Worm (Caenorhabditis elegans) whole organism, young adult: ENCODE data around the gene bath-23.
A peak's percentile ranks its signal among the peaks of the same experiment; 100 is the strongest.

Source experiments
- B0035.1 ChIP-seq: sonication (generic microtip); optimal IDR thresholded peaks from 2 replicates; lab custom pipeline; 2016; ENCODE audit warnings: missing genetic modification characterization, mild to moderate bottlenecking, missing compliant biosample characterization, missing genotype, missing genetic modification reagents
- B0261.1 ChIP-seq: sonication (generic microtip); optimal IDR thresholded peaks from 2 replicates; lab custom pipeline; 2016; ENCODE audit warnings: mild to moderate bottlenecking, missing genetic modification characterization, moderate library complexity, missing compliant biosample characterization
- B0336.3 ChIP-seq: fragments of 200-800 bp; sonication (Bioruptor generic); IDR thresholded peaks from 2 replicates; pipeline ENCODE4 v1.3.6; 2022; ENCODE audit warnings: missing genetic modification characterization, missing compliant biosample characterization
- F22D6.2 ChIP-seq: sonication (generic microtip); optimal IDR thresholded peaks from 2 replicates; lab custom pipeline; 2016; ENCODE audit warnings: mild to moderate bottlenecking, missing genetic modification characterization, missing compliant biosample characterization
- F23B12.7 ChIP-seq: sonication (generic microtip); optimal IDR thresholded peaks from 2 replicates; lab custom pipeline; 2017; ENCODE audit warnings: missing genetic modification characterization, mild to moderate bottlenecking, missing compliant biosample characterization, antibody characterized with exemption, moderate library complexity; ENCODE audit not compliant: insufficient read depth
- F52B5.7 ChIP-seq: sonication (generic microtip); optimal IDR thresholded peaks from 2 replicates; lab custom pipeline; 2016; ENCODE audit warnings: mild to moderate bottlenecking, missing genetic modification characterization, missing compliant biosample characterization
- F55B11.4 ChIP-seq: sonication (generic microtip); optimal IDR thresholded peaks from 2 replicates; lab custom pipeline; 2016; ENCODE audit warnings: missing compliant biosample characterization, missing genetic modification characterization, borderline replicate concordance; ENCODE audit not compliant: insufficient read depth
- F57C9.4 ChIP-seq: sonication (generic microtip); optimal IDR thresholded peaks from 2 replicates; lab custom pipeline; 2017; ENCODE audit warnings: mild to moderate bottlenecking, missing genetic modification characterization, missing compliant biosample characterization
- K11D2.4 ChIP-seq: fragments of 200-800 bp; sonication (Bioruptor generic); IDR thresholded peaks from 2 replicates; pipeline ENCODE4 v1.3.6; 2022; ENCODE audit warnings: missing genetic modification reagents, missing genetic modification characterization, missing compliant biosample characterization
- K12H6.12 ChIP-seq: fragments of 200-800 bp; sonication (Bioruptor generic); optimal IDR thresholded peaks from 2 replicates; lab custom pipeline; 2018; ENCODE audit warnings: mild to moderate bottlenecking, missing genetic modification characterization, missing compliant biosample characterization
- Y56A3A.18 ChIP-seq: fragments of 200-800 bp; sonication (Bioruptor generic); IDR thresholded peaks from 2 replicates; pipeline ENCODE4 v1.3.6; 2022; ENCODE audit warnings: missing genetic modification reagents, missing genetic modification characterization, missing compliant biosample characterization
- Y67H2A.10 ChIP-seq: fragments of 200-800 bp; sonication (Bioruptor generic); conservative IDR thresholded peaks from 2 replicates; pipeline ENCODE4 v1.3.6; 2022; ENCODE audit warnings: missing genetic modification reagents, missing genetic modification characterization, missing compliant biosample characterization
- Y95B8A.8 ChIP-seq: fragments of 200-800 bp; sonication (Bioruptor generic); IDR thresholded peaks from 2 replicates; pipeline ENCODE4 v1.3.6; 2022; ENCODE audit warnings: missing genetic modification reagents, missing genetic modification characterization, missing compliant biosample characterization
- ZK185.1 ChIP-seq: sonication (generic microtip); optimal IDR thresholded peaks from 2 replicates; lab custom pipeline; 2016; ENCODE audit warnings: mild to moderate bottlenecking, missing genetic modification characterization, missing compliant biosample characterization; ENCODE audit not compliant: poor library complexity, severe bottlenecking
- akir-1 ChIP-seq: fragments of 200-800 bp; sonication (Bioruptor generic); optimal IDR thresholded peaks from 2 replicates; lab custom pipeline; 2018; ENCODE audit warnings: mild to moderate bottlenecking, missing genetic modification characterization, moderate library complexity, missing compliant biosample characterization
- aptf-2 ChIP-seq: fragments of 200-800 bp; sonication (Bioruptor generic); conservative IDR thresholded peaks from 2 replicates; pipeline ENCODE4 v1.3.6; 2022; ENCODE audit warnings: missing genetic modification reagents, missing genetic modification characterization, missing compliant biosample characterization
- attf-6 ChIP-seq: fragments of 200-800 bp; sonication (Bioruptor generic); IDR thresholded peaks from 2 replicates; pipeline ENCODE4 v1.3.6; 2022; ENCODE audit warnings: missing genetic modification reagents, missing genetic modification characterization, missing compliant biosample characterization
- cebp-1 ChIP-seq, 2 experiments: fragments of 200-800 bp in 1 of 2; sonication (Bioruptor generic) in 1 of 2; sonication (generic microtip) in 1 of 2; IDR thresholded peaks in 1 of 2; optimal IDR thresholded peaks in 1 of 2; 2 replicates each; pipeline versions ENCODE4 v1.3.6 to Lab custom; 2017 to 2022; ENCODE audit warnings: missing compliant biosample characterization in 2 of 2, missing genetic modification characterization in 2 of 2, mild to moderate bottlenecking in 1 of 2, missing genetic modification reagents in 1 of 2, moderate library complexity in 1 of 2
- ceh-27 ChIP-seq: fragments of 200-800 bp; sonication (Bioruptor generic); optimal IDR thresholded peaks from 2 replicates; lab custom pipeline; 2018; ENCODE audit warnings: mild to moderate bottlenecking, missing genetic modification characterization, moderate library complexity, missing compliant biosample characterization
- ceh-91 ChIP-seq: fragments of 200-800 bp; sonication (Bioruptor generic); IDR thresholded peaks from 2 replicates; pipeline ENCODE4 v1.3.6; 2022; ENCODE audit warnings: missing genetic modification reagents, missing genetic modification characterization, missing compliant biosample characterization
- dox-1 ChIP-seq: fragments of 200-800 bp; sonication (Bioruptor generic); IDR thresholded peaks from 2 replicates; pipeline ENCODE4 v1.3.6; 2022; ENCODE audit warnings: missing genetic modification reagents, missing genetic modification characterization, missing compliant biosample characterization
- egrh-3 ChIP-seq: fragments of 200-800 bp; sonication (Bioruptor generic); IDR thresholded peaks from 2 replicates; pipeline ENCODE4 v1.3.6; 2022; ENCODE audit warnings: missing genetic modification reagents, missing genetic modification characterization, missing compliant biosample characterization
- ekl-4 ChIP-seq: fragments of 200-800 bp; sonication (Bioruptor generic); IDR thresholded peaks from 2 replicates; pipeline ENCODE4 v1.3.6; 2022; ENCODE audit warnings: missing genetic modification reagents, missing genetic modification characterization, missing compliant biosample characterization
- him-1 ChIP-seq: sonication (generic microtip); optimal IDR thresholded peaks from 2 replicates; lab custom pipeline; 2016; ENCODE audit warnings: missing genotype, missing genetic modification reagents, missing genetic modification characterization, missing compliant biosample characterization
- lin-35 ChIP-seq, 3 experiments: fragments of 150-350 bp in 2 of 3; sonication (generic microtip) in 1 of 3; optimal IDR thresholded peaks; 2 replicates each; lab custom pipeline; 2014 to 2018; ENCODE audit warnings: missing biosample characterization in 3 of 3, missing genetic modification characterization in 3 of 3, missing genetic modification reagents in 3 of 3
- lin-40 ChIP-seq: sonication (generic microtip); optimal IDR thresholded peaks from 2 replicates; lab custom pipeline; 2016; ENCODE audit warnings: missing genetic modification characterization, mild to moderate bottlenecking, missing compliant biosample characterization, missing genotype, missing genetic modification reagents
- lir-1 ChIP-seq: fragments of 200-800 bp; sonication (Bioruptor generic); conservative IDR thresholded peaks from 2 replicates; pipeline ENCODE4 v1.3.6; 2022; ENCODE audit warnings: missing genetic modification reagents, missing genetic modification characterization, missing compliant biosample characterization
- madf-8 ChIP-seq: fragments of 200-800 bp; sonication (Bioruptor generic); conservative IDR thresholded peaks from 2 replicates; pipeline ENCODE4 v1.3.6; 2022; ENCODE audit warnings: missing genetic modification reagents, missing genetic modification characterization, missing compliant biosample characterization
- nfya-1 ChIP-seq: sonication (generic microtip); optimal IDR thresholded peaks from 2 replicates; lab custom pipeline; 2017; ENCODE audit warnings: antibody characterized with exemption, missing compliant biosample characterization, missing genetic modification characterization, borderline replicate concordance; ENCODE audit not compliant: insufficient read depth
- rec-8 ChIP-seq, 2 experiments: sonication (generic microtip); optimal IDR thresholded peaks; 2 replicates each; lab custom pipeline; 2016; ENCODE audit warnings: mild to moderate bottlenecking in 2 of 2, missing genetic modification characterization in 2 of 2, missing genetic modification reagents in 2 of 2, missing genotype in 2 of 2, missing biosample characterization in 1 of 2, missing compliant biosample characterization in 1 of 2, moderate library complexity in 1 of 2
- snpc-1.1 ChIP-seq: sonication (generic microtip); optimal IDR thresholded peaks from 2 replicates; lab custom pipeline; 2017; ENCODE audit warnings: missing genetic modification characterization, mild to moderate bottlenecking, missing compliant biosample characterization, antibody characterized with exemption, moderate library complexity, missing genotype, missing genetic modification reagents; ENCODE audit not compliant: insufficient read depth
- snpc-1.3 ChIP-seq: sonication (generic microtip); optimal IDR thresholded peaks from 2 replicates; lab custom pipeline; 2017; ENCODE audit warnings: missing genetic modification characterization, mild to moderate bottlenecking, missing compliant biosample characterization, antibody characterized with exemption, moderate library complexity, missing genotype, missing genetic modification reagents; ENCODE audit not compliant: insufficient read depth
- unc-62 ChIP-seq: fragments of 150-350 bp; optimal IDR thresholded peaks from 2 replicates; lab custom pipeline; 2014; ENCODE audit warnings: missing biosample characterization, missing genetic modification reagents, missing genetic modification characterization
- xnd-1 ChIP-seq: sonication (generic microtip); optimal IDR thresholded peaks from 2 replicates; lab custom pipeline; 2016; ENCODE audit warnings: missing genotype, missing genetic modification reagents, missing genetic modification characterization, missing compliant biosample characterization
- ztf-18 ChIP-seq: sonication (generic microtip); optimal IDR thresholded peaks from 2 replicates; lab custom pipeline; 2016; ENCODE audit warnings: missing genotype, mild to moderate bottlenecking, missing genetic modification characterization, missing compliant biosample characterization
- ztf-22 ChIP-seq: fragments of 200-800 bp; sonication (Bioruptor generic); optimal IDR thresholded peaks from 2 replicates; lab custom pipeline; 2018; ENCODE audit warnings: mild to moderate bottlenecking, missing genetic modification characterization, moderate library complexity, missing compliant biosample characterization

The bath-23 gene

ce11 chrII:3403535-3403934, 32.4 kb downstream of the bath-23 start, which contains the start of gene nep-8:
Gene nep-8 (plus strand): TSS chrII:3403835.
- no peak for TF ChIP-seq ztf-18 (tag; lab: Kevin White, UChicago)
- no peak for TF ChIP-seq lir-1 (GFP tag; lab: Robert Waterston, UW)
- TF ChIP-seq snpc-1.3: no peak
- no peak for TF ChIP-seq K11D2.4
- TF ChIP-seq unc-62 (GFP tag; lab: Kevin White, UChicago): no peak
- TF ChIP-seq Y56A3A.18: no peak
- TF ChIP-seq Y67H2A.10 (GFP tag; lab: Robert Waterston, UW): no peak
- TF ChIP-seq egrh-3 (GFP tag; lab: Robert Waterston, UW): no peak
- no peak for TF ChIP-seq xnd-1 (tag; lab: Kevin White, UChicago)
- TF ChIP-seq F22D6.2 (tag; lab: Kevin White, UChicago): no peak
- no peak for TF ChIP-seq cebp-1 (GFP tag; IDR thresholded peaks at IDR 0.05; lab: Robert Waterston, UW)
- TF ChIP-seq cebp-1 (tag; optimal IDR thresholded peaks at IDR 0.05; lab: Kevin White, UChicago): no peak
- no peak for TF ChIP-seq nfya-1
- no peak for TF ChIP-seq F57C9.4 (tag; lab: Kevin White, UChicago)
- TF ChIP-seq B0261.1 (tag; lab: Kevin White, UChicago): no peak
- TF ChIP-seq ceh-91: no peak
- no peak for TF ChIP-seq rec-8 (tag; optimal IDR thresholded peaks at IDR 0.05; lab: Kevin White, UChicago)
- TF ChIP-seq F23B12.7 (tag; lab: Kevin White, UChicago): no peak
- no peak for TF ChIP-seq ztf-22 (GFP tag; lab: Kevin White, UChicago)
- no peak for TF ChIP-seq attf-6 (GFP tag; lab: Robert Waterston, UW)
- no peak for TF ChIP-seq madf-8 (GFP tag; lab: Robert Waterston, UW)

DNA sequence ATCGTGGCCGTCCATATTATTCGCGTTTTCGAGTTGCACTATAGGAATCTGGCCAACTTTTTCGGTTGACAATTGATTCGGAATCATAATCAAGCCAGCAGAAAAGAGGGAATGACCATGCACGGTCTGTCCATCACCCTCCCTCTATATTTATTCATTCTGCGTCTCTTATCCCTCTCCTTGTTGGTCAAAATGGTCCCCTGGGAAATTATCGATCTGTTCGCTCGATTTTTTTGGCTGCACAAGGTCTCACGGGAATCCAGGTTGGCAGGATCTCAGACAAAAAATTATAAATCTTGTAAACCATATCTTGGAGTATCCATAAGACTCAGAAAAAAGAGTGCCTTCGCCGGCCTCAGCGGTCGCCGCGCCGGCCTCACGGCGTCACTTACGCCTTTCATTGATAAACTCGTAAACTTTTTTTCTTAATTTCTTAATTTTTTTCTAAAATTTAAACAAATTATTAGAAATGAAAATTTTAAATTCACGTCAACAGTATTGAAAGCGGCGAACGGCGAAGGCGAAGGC, 43.3 kb downstream of the bath-23 start, which contains the start of the genes F18A12.7 and F18A12.2:
Gene F18A12.7 (minus strand): TSS at position 101 of the 528 bp plus-strand sequence.
Gene F18A12.2 (plus strand): TSS at position 478 of the 528 bp plus-strand sequence.
- TF ChIP-seq snpc-1.1 (tag; lab: Kevin White, UChicago) (no peak), aptf-2 (GFP tag; lab: Robert Waterston, UW) (peak; percentile 67; the same call in 1 of the 2 replicates)

ce11 chrII:3416528-3416927, 45.4 kb downstream of the bath-23 start, which contains the start of gene nep-6:
Gene nep-6 (plus strand): TSS chrII:3416828.
- TF ChIP-seq lin-40 (tag; lab: Kevin White, UChicago): no peak
- no peak for TF ChIP-seq F55B11.4 (tag; lab: Kevin White, UChicago)
- no peak for TF ChIP-seq him-1 (tag; lab: Kevin White, UChicago)
- TF ChIP-seq rec-8 (tag; optimal IDR thresholded peaks at IDR 0.05; lab: Kevin White, UChicago): no peak
- no peak for TF ChIP-seq madf-8 (GFP tag; lab: Robert Waterston, UW)
- TF ChIP-seq cebp-1 (GFP tag; IDR thresholded peaks at IDR 0.05; lab: Robert Waterston, UW): no peak
- no peak for TF ChIP-seq cebp-1 (tag; optimal IDR thresholded peaks at IDR 0.05; lab: Kevin White, UChicago)
- no peak for TF ChIP-seq F52B5.7 (tag; lab: Kevin White, UChicago)
- no peak for TF ChIP-seq lin-35 (GFP tag; optimal IDR thresholded peaks at IDR 0.05; lab: Kevin White, UChicago)
- TF ChIP-seq Y56A3A.18: no peak
- TF ChIP-seq dox-1 (GFP tag; lab: Robert Waterston, UW): no peak
- no peak for TF ChIP-seq B0035.1 (tag; lab: Kevin White, UChicago)
- no peak for TF ChIP-seq ZK185.1 (tag; lab: Kevin White, UChicago)
- no peak for TF ChIP-seq K12H6.12 (tag; lab: Kevin White, UChicago)
- TF ChIP-seq ceh-27 (GFP tag; lab: Kevin White, UChicago): no peak
- no peak for TF ChIP-seq Y95B8A.8 (GFP tag; lab: Robert Waterston, UW)
- TF ChIP-seq akir-1 (GFP tag; lab: Kevin White, UChicago): no peak
- TF ChIP-seq B0336.3: no peak
- TF ChIP-seq ekl-4 (GFP tag; lab: Robert Waterston, UW): no peak
